Worm (Caenorhabditis elegans) whole organism, early embryonic: ENCODE measurements around the gene bre-3.
"Not testable (repeated sequence)": the region's sequence is repeated elsewhere in the genome, so short reads cannot be mapped to it uniquely, and the experiment has no call there.

Experiments
- aly-1 ChIP-seq: sonication (generic microtip); optimal IDR thresholded peaks from 2 replicates; lab custom pipeline; 2016; ENCODE audit warnings: missing genetic modification characterization, missing compliant biosample characterization
- sea-1 ChIP-seq: fragments of 200-800 bp; sonication (Bioruptor generic); conservative IDR thresholded peaks from 2 replicates; pipeline ENCODE4 v1.3.6; 2022; ENCODE audit warnings: missing genetic modification characterization, missing compliant biosample characterization

- not testable (repeated sequence) for TF ChIP-seq sea-1 (GFP tag; lab: Robert Waterston, UW); aly-1 (tag; lab: Kevin White, UChicago)
These were observed 37.6 kb downstream of the bre-3 start for ce11 chrIII:9447634-9448033.
